Worm (Caenorhabditis elegans) whole organism, L4 larva: ENCODE measurements around the gene adal-1.

Experiments used
- Y105C5A.15 ChIP-seq: fragments of 200-800 bp; sonication (Bioruptor generic); IDR thresholded peaks from 2 replicates; pipeline ENCODE4 v1.3.6; 2022; ENCODE audit warnings: missing genetic modification characterization, missing compliant biosample characterization
- Y5F2A.4 ChIP-seq: fragments of 200-800 bp; sonication (Bioruptor generic); optimal IDR thresholded peaks from 2 replicates; lab custom pipeline; 2018; ENCODE audit warnings: mild to moderate bottlenecking, missing genetic modification characterization, missing compliant biosample characterization
- Y75B8A.6 ChIP-seq: fragments of 200-800 bp; sonication (Bioruptor generic); IDR thresholded peaks from 2 replicates; pipeline ENCODE4 v1.3.6; 2022; ENCODE audit warnings: missing genetic modification reagents, missing genetic modification characterization, missing compliant biosample characterization
- ZK337.2 ChIP-seq: fragments of 200-800 bp; sonication (Bioruptor generic); IDR thresholded peaks from 2 replicates; pipeline ENCODE4 v1.3.6; 2022; ENCODE audit warnings: missing genetic modification reagents, missing genetic modification characterization, missing compliant biosample characterization
- aha-1 ChIP-seq: fragments of 150-350 bp; peaks from one replicate; lab custom pipeline; 2014; ENCODE audit warnings: missing biosample characterization, missing genetic modification characterization
- ama-1 ChIP-seq: fragments of 150-350 bp; optimal IDR thresholded peaks from 2 replicates; lab custom pipeline; 2014; ENCODE audit warnings: inconsistent platforms, mixed read lengths
- arid-1 ChIP-seq: fragments of 200-800 bp; sonication (Bioruptor generic); conservative IDR thresholded peaks from 2 replicates; pipeline ENCODE4 v1.3.6; 2022; ENCODE audit warnings: missing genetic modification reagents, missing genetic modification characterization, missing compliant biosample characterization
- attf-4 ChIP-seq: sonication (generic microtip); optimal IDR thresholded peaks from 3 replicates; lab custom pipeline; 2017; ENCODE audit warnings: missing biosample characterization, missing genetic modification characterization
- ceh-32 ChIP-seq: sonication (generic microtip); optimal IDR thresholded peaks from 2 replicates; lab custom pipeline; 2016; ENCODE audit warnings: mild to moderate bottlenecking, missing genetic modification characterization, missing compliant biosample characterization; ENCODE audit not compliant: poor library complexity
- ceh-44 ChIP-seq: fragments of 200-800 bp; sonication (Bioruptor generic); IDR thresholded peaks from 2 replicates; pipeline ENCODE4 v1.3.6; 2022; ENCODE audit warnings: missing genetic modification reagents, missing genetic modification characterization, missing compliant biosample characterization
- ceh-82 ChIP-seq: sonication (generic microtip); optimal IDR thresholded peaks from 2 replicates; lab custom pipeline; 2017; ENCODE audit warnings: missing biosample characterization, missing genetic modification characterization
- cey-2 ChIP-seq: sonication (generic microtip); optimal IDR thresholded peaks from 3 replicates; lab custom pipeline; 2017; ENCODE audit warnings: missing genetic modification characterization, mild to moderate bottlenecking, missing compliant biosample characterization, antibody characterized with exemption, borderline replicate concordance; ENCODE audit not compliant: insufficient read depth
- daf-16 ChIP-seq, 3 experiments: sonication (generic microtip); optimal IDR thresholded peaks; 2 replicates each; lab custom pipeline; 2016 to 2017; ENCODE audit warnings: missing genetic modification characterization in 3 of 3, missing genetic modification reagents in 3 of 3, mild to moderate bottlenecking in 2 of 3, missing compliant biosample characterization in 2 of 3, missing biosample characterization in 1 of 3, moderate library complexity in 1 of 3
- dmd-6 ChIP-seq: fragments of 200-800 bp; sonication (Bioruptor generic); IDR thresholded peaks from 2 replicates; pipeline ENCODE4 v1.3.6; 2022; ENCODE audit warnings: missing genetic modification reagents, missing genetic modification characterization, missing compliant biosample characterization
- dve-1 ChIP-seq: sonication (generic microtip); optimal IDR thresholded peaks from 2 replicates; lab custom pipeline; 2017; ENCODE audit warnings: antibody characterized with exemption, mild to moderate bottlenecking, missing genetic modification characterization, missing compliant biosample characterization; ENCODE audit not compliant: insufficient read depth
- egl-43 ChIP-seq: fragments of 200-800 bp; sonication (Bioruptor generic); IDR thresholded peaks from 2 replicates; pipeline ENCODE4 v1.3.6; 2022; ENCODE audit warnings: missing genetic modification reagents, missing genetic modification characterization, missing compliant biosample characterization
- gei-8 ChIP-seq: fragments of 200-800 bp; sonication (Bioruptor generic); optimal IDR thresholded peaks from 2 replicates; lab custom pipeline; 2018; ENCODE audit warnings: mild to moderate bottlenecking, missing genetic modification characterization, missing compliant biosample characterization
- hlh-11 ChIP-seq: fragments of 200-800 bp; sonication (Bioruptor generic); optimal IDR thresholded peaks from 2 replicates; lab custom pipeline; 2018; ENCODE audit warnings: mild to moderate bottlenecking, missing genetic modification characterization, missing compliant biosample characterization
- jun-1 ChIP-seq: fragments of 150-350 bp; optimal IDR thresholded peaks from 2 replicates; lab custom pipeline; 2014; ENCODE audit warnings: missing biosample characterization, missing genetic modification reagents, missing genetic modification characterization
- lim-7 ChIP-seq: fragments of 200-800 bp; sonication (Bioruptor generic); IDR thresholded peaks from 2 replicates; pipeline ENCODE4 v1.3.6; 2022; ENCODE audit warnings: missing genetic modification characterization, missing compliant biosample characterization
- lin-1 ChIP-seq: fragments of 200-800 bp; sonication (Bioruptor generic); IDR thresholded peaks from 2 replicates; pipeline ENCODE4 v1.3.6; 2022; ENCODE audit warnings: missing genetic modification reagents, missing genetic modification characterization, missing compliant biosample characterization
- lin-13 ChIP-seq: fragments of 150-350 bp; optimal IDR thresholded peaks from 2 replicates; lab custom pipeline; 2014; ENCODE audit warnings: missing biosample characterization, missing genetic modification reagents, missing genetic modification characterization
- lin-29 ChIP-seq: fragments of 200-800 bp; sonication (Bioruptor generic); IDR thresholded peaks from 2 replicates; pipeline ENCODE4 v1.3.6; 2022; ENCODE audit warnings: missing genetic modification reagents, missing genetic modification characterization, missing compliant biosample characterization
- lin-39 ChIP-seq: fragments of 150-350 bp; optimal IDR thresholded peaks from 2 replicates; lab custom pipeline; 2014; ENCODE audit warnings: missing biosample characterization, missing genetic modification reagents, missing genetic modification characterization
- lsy-2 ChIP-seq, 2 experiments: fragments of 150-350 bp in 1 of 2; sonication (generic microtip) in 1 of 2; optimal IDR thresholded peaks; 2 replicates each; lab custom pipeline; 2014 to 2017; ENCODE audit warnings: missing biosample characterization in 2 of 2, missing genetic modification characterization in 2 of 2
- madf-5 ChIP-seq, 2 experiments: fragments of 200-800 bp; sonication (Bioruptor generic); IDR thresholded peaks; 2 replicates each; pipeline ENCODE4 v1.3.6; 2022; ENCODE audit warnings: missing compliant biosample characterization in 2 of 2, missing genetic modification characterization in 2 of 2
- mdl-1 ChIP-seq, 2 experiments: fragments of 150-350 bp in 1 of 2; sonication (generic microtip) in 1 of 2; optimal IDR thresholded peaks; 2 replicates each; lab custom pipeline; 2014 to 2017; ENCODE audit warnings: missing biosample characterization in 2 of 2, missing genetic modification characterization in 2 of 2
- mep-1 ChIP-seq: fragments of 150-350 bp; sonication (generic microtip); optimal IDR thresholded peaks from 3 replicates; lab custom pipeline; 2014; ENCODE audit warnings: missing biosample characterization, missing genetic modification characterization
- mes-2 ChIP-seq: sonication (generic microtip); optimal IDR thresholded peaks from 2 replicates; lab custom pipeline; 2016; ENCODE audit warnings: missing genotype, mild to moderate bottlenecking, missing genetic modification characterization, missing compliant biosample characterization; ENCODE audit not compliant: poor library complexity, severe bottlenecking
- mxl-2 ChIP-seq: fragments of 200-800 bp; sonication (Bioruptor generic); conservative IDR thresholded peaks from 2 replicates; pipeline ENCODE4 v1.3.6; 2022; ENCODE audit warnings: missing genetic modification reagents, missing genetic modification characterization, missing compliant biosample characterization
- mxl-3 ChIP-seq: fragments of 200-800 bp; sonication (Bioruptor generic); optimal IDR thresholded peaks from 2 replicates; lab custom pipeline; 2018; ENCODE audit warnings: mild to moderate bottlenecking, missing genetic modification characterization, missing compliant biosample characterization
- nhr-10 ChIP-seq: fragments of 150-350 bp; optimal IDR thresholded peaks from 2 replicates; lab custom pipeline; 2014; ENCODE audit warnings: missing biosample characterization, missing genetic modification characterization
- nhr-111 ChIP-seq: fragments of 200-800 bp; sonication (Bioruptor generic); optimal IDR thresholded peaks from 2 replicates; lab custom pipeline; 2018; ENCODE audit warnings: mild to moderate bottlenecking, missing genetic modification characterization, missing compliant biosample characterization
- nhr-237 ChIP-seq: sonication (generic microtip); optimal IDR thresholded peaks from 2 replicates; lab custom pipeline; 2017; ENCODE audit warnings: missing biosample characterization, missing genetic modification characterization
- nhr-28 ChIP-seq: fragments of 150-350 bp; optimal IDR thresholded peaks from 2 replicates; lab custom pipeline; 2014; ENCODE audit warnings: missing biosample characterization, missing genetic modification characterization
- nhr-48 ChIP-seq: sonication (generic microtip); optimal IDR thresholded peaks from 2 replicates; lab custom pipeline; 2016; ENCODE audit warnings: mild to moderate bottlenecking, missing genetic modification characterization, missing compliant biosample characterization
- nhr-76 ChIP-seq: fragments of 150-350 bp; optimal IDR thresholded peaks from 2 replicates; lab custom pipeline; 2014; ENCODE audit warnings: missing biosample characterization, missing genetic modification characterization
- pha-4 ChIP-seq, 2 experiments: fragments of 150-350 bp in 1 of 2; fragments of 200-800 bp in 1 of 2; sonication (Bioruptor generic) in 1 of 2; IDR thresholded peaks in 1 of 2; optimal IDR thresholded peaks in 1 of 2; 2 replicates each; pipeline versions ENCODE4 v1.3.6 to Lab custom; 2014 to 2022; ENCODE audit warnings: missing genetic modification characterization in 2 of 2, missing genetic modification reagents in 2 of 2, missing biosample characterization in 1 of 2, missing compliant biosample characterization in 1 of 2
- pqm-1 ChIP-seq: sonication (generic microtip); optimal IDR thresholded peaks from 2 replicates; lab custom pipeline; 2017; ENCODE audit warnings: missing biosample characterization, missing genetic modification characterization
- rbr-2 ChIP-seq: sonication (generic microtip); optimal IDR thresholded peaks from 2 replicates; lab custom pipeline; 2016; ENCODE audit warnings: missing genotype, missing genetic modification characterization, missing compliant biosample characterization
- sdz-12 ChIP-seq: fragments of 200-800 bp; sonication (Bioruptor generic); optimal IDR thresholded peaks from 2 replicates; lab custom pipeline; 2018; ENCODE audit warnings: mild to moderate bottlenecking, missing genetic modification characterization, missing compliant biosample characterization
- spr-1 ChIP-seq: sonication (generic microtip); optimal IDR thresholded peaks from 2 replicates; lab custom pipeline; 2016; ENCODE audit warnings: mild to moderate bottlenecking, missing genetic modification characterization, missing compliant biosample characterization
- spr-3 ChIP-seq: fragments of 200-800 bp; sonication (Bioruptor generic); optimal IDR thresholded peaks from 2 replicates; lab custom pipeline; 2018; ENCODE audit warnings: mild to moderate bottlenecking, missing genetic modification characterization, missing compliant biosample characterization
- unc-130 ChIP-seq: sonication (generic microtip); optimal IDR thresholded peaks from 2 replicates; lab custom pipeline; 2016; ENCODE audit warnings: missing genetic modification reagents, missing genetic modification characterization, missing compliant biosample characterization
- unc-62 ChIP-seq, 3 experiments: fragments of 150-350 bp in 1 of 3; sonication (generic microtip); optimal IDR thresholded peaks in 2 of 3; peaks in 1 of 3; 1 replicate in 1 of 3; 2 replicates in 2 of 3; lab custom pipeline; 2014 to 2017; ENCODE audit warnings: missing biosample characterization in 3 of 3, missing genetic modification characterization in 3 of 3, missing genetic modification reagents in 3 of 3, missing genotype in 1 of 3
- zag-1 ChIP-seq: fragments of 150-350 bp; optimal IDR thresholded peaks from 2 replicates; lab custom pipeline; 2014; ENCODE audit warnings: missing biosample characterization, missing genetic modification characterization
- zfp-3 ChIP-seq: fragments of 200-800 bp; sonication (Bioruptor generic); conservative IDR thresholded peaks from 2 replicates; pipeline ENCODE4 v1.3.6; 2022; ENCODE audit warnings: missing genetic modification reagents, missing genetic modification characterization, missing compliant biosample characterization
- ztf-7 ChIP-seq: fragments of 150-350 bp; optimal IDR thresholded peaks from 2 replicates; lab custom pipeline; 2014; ENCODE audit warnings: missing biosample characterization, missing genetic modification characterization

Gene adal-1

ce11 chrII:6849308-6849707, 44.1 kb downstream of the adal-1 start (continued):
- TF ChIP-seq madf-5 (GFP tag; IDR thresholded peaks at IDR 0.05; lab: Robert Waterston, UW) (no peak), pqm-1 (no peak), ZK337.2 (GFP tag; lab: Robert Waterston, UW) (no peak), nhr-237 (no peak), ceh-32 (tag; lab: Kevin White, UChicago) (no peak), nhr-76 (peak; percentile 3), lin-39 (tag; lab: Kevin White, UChicago) (no peak), egl-43 (GFP tag; lab: Robert Waterston, UW) (no peak), mep-1 (tag; lab: Kevin White, UChicago) (peak; percentile 54), spr-3 (GFP tag; lab: Kevin White, UChicago) (no peak), lim-7 (GFP tag; lab: Robert Waterston, UW) (no peak), nhr-28 (tag; lab: Kevin White, UChicago) (peak; percentile 94), lin-29 (GFP tag; lab: Robert Waterston, UW) (no peak), Y105C5A.15 (no peak), Y5F2A.4 (GFP tag; lab: Kevin White, UChicago) (no peak), lin-1 (GFP tag; lab: Robert Waterston, UW) (peak; percentile 64), arid-1 (GFP tag; lab: Robert Waterston, UW) (no peak), mxl-2 (GFP tag; lab: Robert Waterston, UW) (no peak), ztf-7 (tag; lab: Kevin White, UChicago) (no peak), sdz-12 (GFP tag; lab: Kevin White, UChicago) (no peak), gei-8 (GFP tag; lab: Kevin White, UChicago) (no peak), unc-130 (GFP tag; lab: Kevin White, UChicago) (no peak), lin-13 (no peak), pha-4 (GFP tag; IDR thresholded peaks at IDR 0.05; lab: Robert Waterston, UW) (no peak), pha-4 (tag; optimal IDR thresholded peaks at IDR 0.05; lab: Kevin White, UChicago) (no peak), mes-2 (tag; lab: Kevin White, UChicago) (peak; percentile 20)
- TF ChIP-seq, all 104 proteins: peak for 29

ce11 chrII:6847917-6848379, 45.5 kb downstream of the adal-1 start, which contains the start of gene tbc-6:
Gene tbc-6 (plus strand): TSS chrII:6848124.
- TF ChIP-seq ceh-82 (tag; lab: Kevin White, UChicago), result no peak
- no peak for TF ChIP-seq ztf-7 (tag; lab: Kevin White, UChicago)
- TF ChIP-seq mdl-1 (tag; optimal IDR thresholded peaks at IDR 0.05; lab: Kevin White, UChicago), result peak; percentile 65 to 78
- peak; percentile 59 for TF ChIP-seq cey-2 (tag; lab: Kevin White, UChicago)
- no peak for TF ChIP-seq Y5F2A.4 (GFP tag; lab: Kevin White, UChicago)
- no peak for TF ChIP-seq daf-16 (GFP tag; optimal IDR thresholded peaks at IDR 0.05; lab: Kevin White, UChicago)
- TF ChIP-seq daf-16 (tag; optimal IDR thresholded peaks at IDR 0.05; lab: Kevin White, UChicago), result peak; percentile 23
- peak; percentile 23 for TF ChIP-seq rbr-2 (tag; lab: Kevin White, UChicago)
- TF ChIP-seq hlh-11, result peak; percentile 77
- TF ChIP-seq spr-3 (GFP tag; lab: Kevin White, UChicago), result no peak
- no peak for TF ChIP-seq jun-1 (tag; lab: Kevin White, UChicago)
- TF ChIP-seq unc-62 (GFP tag; optimal IDR thresholded peaks at IDR 0.05 in 1 of 2; lab: Kevin White, UChicago), result peak in 1 of 2 experiments; percentile 84
- no peak for TF ChIP-seq unc-62 (tag; optimal IDR thresholded peaks at IDR 0.05; lab: Kevin White, UChicago)
- TF ChIP-seq aha-1 (tag; lab: Kevin White, UChicago), result peak; percentile 74
- TF ChIP-seq nhr-111 (GFP tag; lab: Kevin White, UChicago), result no peak
- peak; percentile 36 for TF ChIP-seq ama-1
- TF ChIP-seq lin-39 (tag; lab: Kevin White, UChicago), result no peak
- no peak for TF ChIP-seq spr-1 (tag; lab: Kevin White, UChicago)
- no peak for TF ChIP-seq ceh-44 (GFP tag; lab: Robert Waterston, UW)
- TF ChIP-seq nhr-28 (tag; lab: Kevin White, UChicago), result peak; percentile 86
- peak; percentile 71 for TF ChIP-seq mxl-3 (GFP tag; lab: Kevin White, UChicago)
- peak; percentile 89 for TF ChIP-seq nhr-10 (tag; lab: Kevin White, UChicago)
- no peak for TF ChIP-seq zfp-3 (GFP tag; lab: Robert Waterston, UW)
- TF ChIP-seq mes-2 (tag; lab: Kevin White, UChicago), result peak; percentile 29
- peak; percentile 58; the same call in 1 of the 2 replicates for TF ChIP-seq dmd-6 (GFP tag; lab: Robert Waterston, UW)
- peak; percentile 44 for TF ChIP-seq attf-4 (tag; lab: Kevin White, UChicago)
- peak; percentile 54 for TF ChIP-seq dve-1 (tag; lab: Kevin White, UChicago)
- TF ChIP-seq nhr-48 (tag; lab: Kevin White, UChicago), result peak; percentile 30
- no peak for TF ChIP-seq zag-1
- TF ChIP-seq lsy-2 (tag; optimal IDR thresholded peaks at IDR 0.05; lab: Kevin White, UChicago), result peak; percentile 55 to 56
- no peak for TF ChIP-seq Y75B8A.6 (GFP tag; lab: Robert Waterston, UW)
